Fruit fly (Drosophila melanogaster) S2 (cell line): Measurements from ENCODE around the gene dop.

Experiments
- CG8478 ChIP-seq: fragments of >200 bp; optimal IDR thresholded peaks from 2 replicates; lab custom pipeline; 2018
- CTCF ChIP-seq, 2 experiments: fragments of >200 bp; optimal IDR thresholded peaks; 2 replicates each; lab custom pipeline; 2018

DNA sequence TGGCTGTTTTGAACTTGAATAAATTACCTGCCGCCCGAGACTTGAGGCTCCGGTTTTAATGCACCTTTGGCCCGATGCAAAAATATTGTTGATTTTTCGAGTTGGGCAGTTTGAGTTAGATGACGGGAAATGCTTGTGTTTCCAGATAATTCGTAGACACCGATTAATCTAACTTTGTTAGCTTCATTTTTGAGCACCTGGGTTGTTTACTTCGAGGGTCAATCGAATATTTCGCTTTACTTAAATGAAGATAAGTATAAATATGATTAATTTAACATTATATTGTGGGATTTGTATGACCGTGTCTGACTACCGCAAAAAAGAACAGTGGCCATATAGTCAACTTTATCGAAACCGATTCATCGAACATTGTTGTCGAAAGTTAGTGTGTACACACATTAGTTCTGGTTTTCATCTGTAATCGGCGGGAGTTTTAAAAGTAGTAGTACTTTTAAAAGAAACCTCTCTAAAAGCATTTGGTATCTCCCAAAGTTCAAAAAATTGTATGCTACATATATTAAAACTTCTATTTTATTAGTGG lies 41.9 kb upstream of the dop start, which contains the start of gene CG7945:
- TF ChIP-seq CTCF (optimal IDR thresholded peaks at IDR 0.05; lab: Kevin White, UChicago), result no peak
- no peak for TF ChIP-seq CG8478
